Worm (Caenorhabditis elegans) whole organism, L1 larva: Measurements from ENCODE around the gene B0564.2.

Experiments
- mep-1 ChIP-seq: fragments of 150-350 bp; optimal IDR thresholded peaks from 2 replicates; lab custom pipeline; 2014; ENCODE audit warnings: missing biosample characterization, missing genetic modification characterization
- sox-4 ChIP-seq: sonication (generic microtip); optimal IDR thresholded peaks from 2 replicates; lab custom pipeline; 2016; ENCODE audit warnings: missing genetic modification characterization, missing compliant biosample characterization
- tbx-2 ChIP-seq: sonication (generic microtip); optimal IDR thresholded peaks from 2 replicates; lab custom pipeline; 2016; ENCODE audit warnings: missing genetic modification characterization, missing compliant biosample characterization

DNA sequence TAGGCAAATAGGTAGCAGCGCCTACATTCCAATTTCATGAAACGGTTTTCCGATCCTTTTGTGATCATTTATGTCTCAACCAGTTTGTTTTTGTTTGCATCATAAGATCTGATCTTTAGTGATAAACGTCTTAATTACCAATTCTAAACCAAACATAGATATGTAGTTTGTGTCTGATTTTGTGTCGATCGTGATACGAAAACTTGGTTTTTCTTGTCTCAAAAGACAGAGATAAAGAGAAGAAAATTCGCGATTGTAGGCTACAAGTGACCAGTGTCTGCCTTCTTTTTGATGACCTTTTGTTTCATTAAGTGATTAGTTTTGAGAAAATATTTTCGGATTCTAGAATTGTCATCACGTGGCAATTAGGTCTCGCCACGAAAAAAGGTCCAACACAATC, 27.3 kb upstream of the B0564.2 start:
- TF ChIP-seq tbx-2 (tag; lab: Kevin White, UChicago): peak; percentile 6
- TF ChIP-seq mep-1: no peak
- no peak for TF ChIP-seq sox-4 (tag; lab: Kevin White, UChicago)
